In genomic region chr3L:699368-700150, dm6 we compare ENCODE assay signal across 4 fruit fly cellular contexts.
TF ChIP-seq lines count a peak whose summit lies in the region.

No protein-coding gene starts in this region.

- TF ChIP-seq CTCF in whole organism, embryonic (GFP tag; optimal IDR thresholded peaks at IDR 0.05; lab: Kevin White, UChicago): no peak

TF ChIP-seq in whole organism, embryonic, 481 proteins besides CTCF, POLR2A, EP300 and RAD21 (continues in another document):
- TF ChIP-seq row (GFP tag; IDR thresholded peaks at IDR 0.05; lab: Robert Waterston, UW) (peak; percentile 94), Deaf1 (tag; optimal IDR thresholded peaks at IDR 0.05; lab: Kevin White, UChicago) (peak; percentile 99), ci (GFP tag; IDR thresholded peaks at IDR 0.05; lab: Robert Waterston, UW) (peak; percentile 61; the same call in 2 of the 3 replicates), CG17612 (GFP tag; IDR thresholded peaks at IDR 0.05; lab: Robert Waterston, UW) (no peak), Dek (tag; optimal IDR thresholded peaks at IDR 0.05; lab: Kevin White, UChicago) (peak; percentile 7), Meics (GFP tag; optimal IDR thresholded peaks at IDR 0.05; lab: Kevin White, UChicago) (peak; percentile 54), Kr (GFP tag; optimal IDR thresholded peaks at IDR 0.05; lab: Kevin White, UChicago) (no peak), nmo (GFP tag; optimal IDR thresholded peaks at IDR 0.05; lab: Kevin White, UChicago) (peak; percentile 67), schlank (tag; optimal IDR thresholded peaks at IDR 0.05; lab: Kevin White, UChicago) (peak; percentile 5), croc (GFP tag; conservative IDR thresholded peaks at IDR 0.05; lab: Robert Waterston, UW) (no peak), CG15073 (GFP tag; optimal IDR thresholded peaks at IDR 0.05; lab: Kevin White, UChicago) (no peak), pros (GFP tag; optimal IDR thresholded peaks at IDR 0.05; lab: Kevin White, UChicago) (peak; percentile 96), CG12391 (tag; optimal IDR thresholded peaks at IDR 0.05; lab: Kevin White, UChicago) (peak; percentile 69), lmd (GFP tag; IDR thresholded peaks at IDR 0.05; lab: Robert Waterston, UW) (0 out of 2 replicates have a peak, but pooled peaks have one; percentile 9), sd (tag; optimal IDR thresholded peaks at IDR 0.05; lab: Kevin White, UChicago) (peak; percentile 63), Sox102F (GFP tag; optimal IDR thresholded peaks at IDR 0.05; lab: Kevin White, UChicago) (peak; percentile 27), zfh1 (GFP tag; IDR thresholded peaks at IDR 0.05; lab: Robert Waterston, UW) (0 out of 3 replicates have a peak, but pooled peaks have one; percentile 15), dysf (GFP tag; IDR thresholded peaks at IDR 0.05; lab: Robert Waterston, UW) (peak; percentile 48; the same call in 2 of the 3 replicates), CG9609 (GFP tag; optimal IDR thresholded peaks at IDR 0.05; lab: Kevin White, UChicago) (peak; percentile 11), CG7987 (GFP tag; optimal IDR thresholded peaks at IDR 0.05; lab: Kevin White, UChicago) (no peak), CG15601 (tag; optimal IDR thresholded peaks at IDR 0.05; lab: Kevin White, UChicago) (peak; percentile 25), CG18476 (GFP tag; optimal IDR thresholded peaks at IDR 0.05; lab: Kevin White, UChicago) (peak; percentile 25)

TF ChIP-seq in whole organism, prepupa, 60 proteins besides CTCF, POLR2A, EP300 and RAD21 (continues in another document):
- TF ChIP-seq fd59A (GFP tag; optimal IDR thresholded peaks at IDR 0.05; lab: Kevin White, UChicago) (peak; percentile 41), spab (GFP tag; optimal IDR thresholded peaks at IDR 0.05; lab: Kevin White, UChicago) (peak; percentile 68), Hr39 (GFP tag; optimal IDR thresholded peaks at IDR 0.05; lab: Kevin White, UChicago) (peak; percentile 36), CG6163 (GFP tag; IDR thresholded peaks at IDR 0.05; lab: Robert Waterston, UW) (peak; percentile 16; the same call in 1 of the 3 replicates), CG10669 (GFP tag; optimal IDR thresholded peaks at IDR 0.05; lab: Kevin White, UChicago) (peak; percentile 55), CG16779 (tag; optimal IDR thresholded peaks at IDR 0.05; lab: Kevin White, UChicago) (no peak), Met (GFP tag; optimal IDR thresholded peaks at IDR 0.05; lab: Kevin White, UChicago) (peak; percentile 54), CG6276 (GFP tag; optimal IDR thresholded peaks at IDR 0.05; lab: Kevin White, UChicago) (peak; percentile 10), acj6 (GFP tag; optimal IDR thresholded peaks at IDR 0.05; lab: Kevin White, UChicago) (peak; percentile 42), cyc (GFP tag; optimal IDR thresholded peaks at IDR 0.05; lab: Kevin White, UChicago) (peak; percentile 26), CG11294 (GFP tag; IDR thresholded peaks at IDR 0.05; lab: Robert Waterston, UW) (no peak), Ets21C (GFP tag; optimal IDR thresholded peaks at IDR 0.05; lab: Kevin White, UChicago) (no peak), CG4318 (GFP tag; optimal IDR thresholded peaks at IDR 0.05; lab: Kevin White, UChicago) (peak; percentile 47), net (GFP tag; optimal IDR thresholded peaks at IDR 0.05; lab: Kevin White, UChicago) (no peak), esn (GFP tag; optimal IDR thresholded peaks at IDR 0.05; lab: Kevin White, UChicago) (peak; percentile 60), CG34406 (GFP tag; optimal IDR thresholded peaks at IDR 0.05; lab: Kevin White, UChicago) (no peak), ss (GFP tag; optimal IDR thresholded peaks at IDR 0.05; lab: Kevin White, UChicago) (peak; percentile 2 to 18), Sox102F (GFP tag; optimal IDR thresholded peaks at IDR 0.05; lab: Kevin White, UChicago) (peak; percentile 42), CG6808 (GFP tag; optimal IDR thresholded peaks at IDR 0.05; lab: Kevin White, UChicago) (peak; percentile 44), salr (GFP tag; optimal IDR thresholded peaks at IDR 0.05; lab: Kevin White, UChicago) (peak; percentile 5 to 29), topi (GFP tag; optimal IDR thresholded peaks at IDR 0.05; lab: Kevin White, UChicago) (peak; percentile 46), vri (GFP tag; optimal IDR thresholded peaks at IDR 0.05; lab: Kevin White, UChicago) (peak; percentile 11), CG8119 (GFP tag; IDR thresholded peaks at IDR 0.05; lab: Robert Waterston, UW) (peak; percentile 20; the same call in 1 of the 3 replicates)

TF ChIP-seq in whole organism, pupa, 21 proteins besides CTCF, POLR2A, EP300 and RAD21:
- TF ChIP-seq D1 (tag; optimal IDR thresholded peaks at IDR 0.05; lab: Kevin White, UChicago) (peak; percentile 48), Snoo (tag; optimal IDR thresholded peaks at IDR 0.05; lab: Kevin White, UChicago) (peak; percentile 33), CG8159 (tag; optimal IDR thresholded peaks at IDR 0.05; lab: Kevin White, UChicago) (peak; percentile 67), Pif1A (GFP tag; optimal IDR thresholded peaks at IDR 0.05; lab: Kevin White, UChicago) (peak; percentile 15), gl (tag; optimal IDR thresholded peaks at IDR 0.05; lab: Kevin White, UChicago) (no peak), Ets98B (GFP tag; IDR thresholded peaks at IDR 0.05; lab: Robert Waterston, UW) (peak; percentile 18; the same call in 1 of the 2 replicates), CG9948 (tag; optimal IDR thresholded peaks at IDR 0.05; lab: Kevin White, UChicago) (peak; percentile 41), CG14655 (GFP tag; optimal IDR thresholded peaks at IDR 0.05; lab: Kevin White, UChicago) (peak; percentile 74), CG32121 (GFP tag; IDR thresholded peaks at IDR 0.05; lab: Robert Waterston, UW) (no peak), EcR (GFP tag; optimal IDR thresholded peaks at IDR 0.05; lab: Kevin White, UChicago) (peak; percentile 68), CG34367 (tag; optimal IDR thresholded peaks at IDR 0.05; lab: Kevin White, UChicago) (peak; percentile 61), CG13204 (GFP tag; optimal IDR thresholded peaks at IDR 0.05; lab: Kevin White, UChicago) (peak; percentile 18), CG8301 (tag; optimal IDR thresholded peaks at IDR 0.05; lab: Kevin White, UChicago) (peak; percentile 47), CG17806 (tag; optimal IDR thresholded peaks at IDR 0.05; lab: Kevin White, UChicago) (peak; percentile 42), CG15710 (tag; optimal IDR thresholded peaks at IDR 0.05; lab: Kevin White, UChicago) (peak; percentile 60), fd96Ca (GFP tag; IDR thresholded peaks at IDR 0.05; lab: Robert Waterston, UW) (no peak), CG10348 (GFP tag; IDR thresholded peaks at IDR 0.05; lab: Robert Waterston, UW) (no peak), rn (GFP tag; IDR thresholded peaks at IDR 0.05; lab: Robert Waterston, UW) (no peak), CG4496 (GFP tag; IDR thresholded peaks at IDR 0.05; lab: Robert Waterston, UW) (no peak), CG12605 (GFP tag; IDR thresholded peaks at IDR 0.05; lab: Robert Waterston, UW) (no peak), Pif1B (GFP tag; optimal IDR thresholded peaks at IDR 0.05; lab: Kevin White, UChicago) (peak; percentile 33)
TF ChIP-seq in whole organism, pupa: peak in this region for 14.

TF ChIP-seq in whole organism, wandering third instar larva, 38 proteins besides CTCF, POLR2A, EP300 and RAD21:
- peak; percentile 94 for TF ChIP-seq Myc (optimal IDR thresholded peaks at IDR 0.05; lab: Kevin White, UChicago)
- TF ChIP-seq Sp1 (GFP tag; optimal IDR thresholded peaks at IDR 0.05; lab: Kevin White, UChicago): peak; percentile 42
- no peak for TF ChIP-seq Hr78 (GFP tag; optimal IDR thresholded peaks at IDR 0.05; lab: Kevin White, UChicago)
- no peak for TF ChIP-seq Vsx2 (GFP tag; optimal IDR thresholded peaks at IDR 0.05; lab: Kevin White, UChicago; ENCODE audit: partially characterized antibody)
- no peak for TF ChIP-seq lola (GFP tag; optimal IDR thresholded peaks at IDR 0.05; lab: Kevin White, UChicago)
- TF ChIP-seq CG9705 (GFP tag; optimal IDR thresholded peaks at IDR 0.05; lab: Kevin White, UChicago): no peak
- TF ChIP-seq rgr (GFP tag; optimal IDR thresholded peaks at IDR 0.05; lab: Kevin White, UChicago): peak; percentile 20
- TF ChIP-seq h (GFP tag; optimal IDR thresholded peaks at IDR 0.05; lab: Kevin White, UChicago): peak; percentile 55
- peak; percentile 10 for TF ChIP-seq dmrt93B (GFP tag; optimal IDR thresholded peaks at IDR 0.05; lab: Kevin White, UChicago)
- no peak for TF ChIP-seq sage (GFP tag; optimal IDR thresholded peaks at IDR 0.05; lab: Kevin White, UChicago)
- no peak for TF ChIP-seq Dif (GFP tag; optimal IDR thresholded peaks at IDR 0.05; lab: Kevin White, UChicago; ENCODE audit: partially characterized antibody)
- peak; percentile 35 for TF ChIP-seq ey (GFP tag; optimal IDR thresholded peaks at IDR 0.05; lab: Kevin White, UChicago)
- peak; percentile 32 for TF ChIP-seq psq (GFP tag; optimal IDR thresholded peaks at IDR 0.05; lab: Kevin White, UChicago)
- TF ChIP-seq foxo (GFP tag; optimal IDR thresholded peaks at IDR 0.05; lab: Kevin White, UChicago): peak in 1 of 2 experiments; percentile 59
- TF ChIP-seq tai (GFP tag; optimal IDR thresholded peaks at IDR 0.05; lab: Kevin White, UChicago): no peak
- TF ChIP-seq Rel (GFP tag; optimal IDR thresholded peaks at IDR 0.05; lab: Kevin White, UChicago): no peak
- no peak for TF ChIP-seq Rel (tag; optimal IDR thresholded peaks at IDR 0.05; lab: Kevin White, UChicago)
- peak; percentile 38 for TF ChIP-seq OdsH (GFP tag; optimal IDR thresholded peaks at IDR 0.05; lab: Kevin White, UChicago)
- peak; percentile 33 for TF ChIP-seq sv (GFP tag; optimal IDR thresholded peaks at IDR 0.05; lab: Kevin White, UChicago)
- peak; percentile 83 for TF ChIP-seq woc (GFP tag; optimal IDR thresholded peaks at IDR 0.05; lab: Kevin White, UChicago)
- TF ChIP-seq fru (GFP tag; optimal IDR thresholded peaks at IDR 0.05; lab: Kevin White, UChicago): peak; percentile 49
- no peak for TF ChIP-seq Jra (GFP tag; optimal IDR thresholded peaks at IDR 0.05; lab: Kevin White, UChicago)
- TF ChIP-seq dl (GFP tag; optimal IDR thresholded peaks at IDR 0.05; lab: Kevin White, UChicago; ENCODE audit: insufficient read depth in 1 of 2, partially characterized antibody in 2 of 2): no peak
- no peak for TF ChIP-seq usp (GFP tag; optimal IDR thresholded peaks at IDR 0.05; lab: Kevin White, UChicago)
- no peak for TF ChIP-seq Dfd (GFP tag; optimal IDR thresholded peaks at IDR 0.05; lab: Kevin White, UChicago)
- TF ChIP-seq HLH106 (tag; optimal IDR thresholded peaks at IDR 0.05; lab: Kevin White, UChicago): peak; percentile 24
- TF ChIP-seq br (GFP tag; optimal IDR thresholded peaks at IDR 0.05; lab: Kevin White, UChicago): peak; percentile 47
- TF ChIP-seq CrebA (GFP tag; optimal IDR thresholded peaks at IDR 0.05; lab: Kevin White, UChicago; ENCODE audit: borderline replicate concordance): no peak

Comparison
In these comparisons a context has a peak if more than half of its experiments do, and no peak if none do; other contexts are left out.
1. Of the 7 proteins assayed by ChIP-seq in both whole organism, embryonic and whole organism, prepupa: peak only in whole organism, embryonic: none; only in whole organism, prepupa: Hr39 and Lpt; in both: Sox102F; in neither: 4.